Worm (Caenorhabditis elegans) whole organism, L3 larva: ENCODE measurements around the gene EEED8.2.

Source experiments
- ceh-82 ChIP-seq: fragments of 150-350 bp; optimal IDR thresholded peaks from 2 replicates; lab custom pipeline; 2014; ENCODE audit warnings: missing biosample characterization, missing genetic modification characterization
- daf-12 ChIP-seq: fragments of 150-350 bp; optimal IDR thresholded peaks from 2 replicates; lab custom pipeline; 2014; ENCODE audit warnings: missing biosample characterization, missing genetic modification reagents, missing genetic modification characterization
- egl-27 ChIP-seq: sonication (generic microtip); optimal IDR thresholded peaks from 4 replicates; lab custom pipeline; 2017; ENCODE audit warnings: missing biosample characterization, missing genetic modification reagents, missing genetic modification characterization
- elt-1 ChIP-seq: fragments of 150-350 bp; optimal IDR thresholded peaks from 2 replicates; lab custom pipeline; 2014; ENCODE audit warnings: missing biosample characterization, missing genetic modification characterization
- mdl-1 ChIP-seq: fragments of 150-350 bp; optimal IDR thresholded peaks from 2 replicates; lab custom pipeline; 2014; ENCODE audit warnings: missing biosample characterization, missing genetic modification characterization
- nhr-28 ChIP-seq: fragments of 150-350 bp; optimal IDR thresholded peaks from 2 replicates; lab custom pipeline; 2014; ENCODE audit warnings: missing biosample characterization, missing genetic modification characterization
- sea-2 ChIP-seq: fragments of 150-350 bp; sonication (generic microtip); optimal IDR thresholded peaks from 4 replicates; lab custom pipeline; 2014; ENCODE audit warnings: missing biosample characterization, missing genetic modification reagents, missing genetic modification characterization
- ztf-4 ChIP-seq: fragments of 150-350 bp; optimal IDR thresholded peaks from 2 replicates; lab custom pipeline; 2014; ENCODE audit warnings: missing biosample characterization, missing genetic modification characterization

ce11 chrII:5463692-5464300 lies 47.3 kb downstream of the EEED8.2 start:
- no peak for TF ChIP-seq egl-27
- TF ChIP-seq nhr-28: no peak
- TF ChIP-seq ztf-4 (tag; lab: Kevin White, UChicago): no peak
- no peak for TF ChIP-seq mdl-1
- no peak for TF ChIP-seq ceh-82 (tag; lab: Kevin White, UChicago)
- no peak for TF ChIP-seq daf-12 (tag; lab: Kevin White, UChicago)
- no peak for TF ChIP-seq elt-1 (tag; lab: Kevin White, UChicago)
- TF ChIP-seq sea-2 (GFP tag; lab: Kevin White, UChicago): no peak
